Worm (Caenorhabditis elegans) whole organism, L3 larva: ENCODE measurements around the gene scl-3.

Experiments
- ZK546.5 ChIP-seq: sonication (generic microtip); optimal IDR thresholded peaks from 2 replicates; lab custom pipeline; 2017; ENCODE audit warnings: missing biosample characterization, missing genetic modification characterization
- ama-1 ChIP-seq: fragments of 150-350 bp; optimal IDR thresholded peaks from 2 replicates; lab custom pipeline; 2018
- ceh-82 ChIP-seq: fragments of 150-350 bp; optimal IDR thresholded peaks from 2 replicates; lab custom pipeline; 2014; ENCODE audit warnings: missing biosample characterization, missing genetic modification characterization
- ceh-9 ChIP-seq: sonication (generic microtip); optimal IDR thresholded peaks from 2 replicates; lab custom pipeline; 2018; ENCODE audit warnings: missing biosample characterization, missing genetic modification characterization
- daf-12 ChIP-seq: fragments of 150-350 bp; optimal IDR thresholded peaks from 2 replicates; lab custom pipeline; 2014; ENCODE audit warnings: missing biosample characterization, missing genetic modification reagents, missing genetic modification characterization
- egl-5 ChIP-seq: fragments of 150-350 bp; optimal IDR thresholded peaks from 2 replicates; lab custom pipeline; 2017; ENCODE audit warnings: missing biosample characterization, missing genetic modification reagents, missing genetic modification characterization, inconsistent platforms
- elt-2 ChIP-seq: sonication (generic microtip); optimal IDR thresholded peaks from 2 replicates; lab custom pipeline; 2016; ENCODE audit warnings: missing genetic modification reagents, mild to moderate bottlenecking, missing genetic modification characterization, missing compliant biosample characterization
- elt-3 ChIP-seq, 3 experiments: fragments of 150-350 bp in 1 of 3; sonication (generic microtip) in 2 of 3; optimal IDR thresholded peaks; 2 replicates in 2 of 3; 4 replicates in 1 of 3; lab custom pipeline; 2014 to 2017; ENCODE audit warnings: missing biosample characterization in 3 of 3, missing genetic modification characterization in 3 of 3
- eor-1 ChIP-seq, 2 experiments: fragments of 150-350 bp; optimal IDR thresholded peaks; 2 replicates each; lab custom pipeline; 2014 to 2018; ENCODE audit warnings: missing biosample characterization in 2 of 2, missing genetic modification characterization in 2 of 2
- fkh-10 ChIP-seq: sonication (generic microtip); optimal IDR thresholded peaks from 2 replicates; lab custom pipeline; 2017; ENCODE audit warnings: missing biosample characterization, missing genetic modification reagents, missing genetic modification characterization
- fkh-2 ChIP-seq: fragments of 150-350 bp; optimal IDR thresholded peaks from 2 replicates; lab custom pipeline; 2014; ENCODE audit warnings: missing biosample characterization, missing genetic modification reagents, missing genetic modification characterization
- fos-1 ChIP-seq: fragments of 150-350 bp; optimal IDR thresholded peaks from 2 replicates; lab custom pipeline; 2014; ENCODE audit warnings: missing biosample characterization, missing genetic modification characterization
- hmg-11 ChIP-seq: sonication (generic microtip); optimal IDR thresholded peaks from 2 replicates; lab custom pipeline; 2016; ENCODE audit warnings: missing genetic modification characterization, missing compliant biosample characterization
- jun-1 ChIP-seq: fragments of 150-350 bp; optimal IDR thresholded peaks from 2 replicates; lab custom pipeline; 2014; ENCODE audit warnings: missing biosample characterization, missing genetic modification reagents, missing genetic modification characterization
- lin-15B ChIP-seq: fragments of 150-350 bp; optimal IDR thresholded peaks from 2 replicates; lab custom pipeline; 2014; ENCODE audit warnings: missing biosample characterization, missing genetic modification characterization
- lsy-12 ChIP-seq: sonication (generic microtip); optimal IDR thresholded peaks from 2 replicates; lab custom pipeline; 2016; ENCODE audit warnings: mild to moderate bottlenecking, missing genetic modification characterization, missing compliant biosample characterization
- nfya-1 ChIP-seq: sonication (generic microtip); optimal IDR thresholded peaks from 2 replicates; lab custom pipeline; 2017; ENCODE audit warnings: missing genetic modification characterization, mild to moderate bottlenecking, missing compliant biosample characterization, antibody characterized with exemption, moderate library complexity; ENCODE audit not compliant: insufficient read depth
- nhr-11 ChIP-seq: fragments of 150-350 bp; optimal IDR thresholded peaks from 2 replicates; lab custom pipeline; 2014; ENCODE audit warnings: missing biosample characterization, missing genetic modification characterization
- nhr-12 ChIP-seq: fragments of 150-350 bp; optimal IDR thresholded peaks from 2 replicates; lab custom pipeline; 2014; ENCODE audit warnings: missing biosample characterization, missing genetic modification characterization
- nhr-237 ChIP-seq: fragments of 150-350 bp; optimal IDR thresholded peaks from 2 replicates; lab custom pipeline; 2014; ENCODE audit warnings: missing biosample characterization, missing genetic modification characterization
- nhr-25 ChIP-seq: sonication (generic microtip); optimal IDR thresholded peaks from 2 replicates; lab custom pipeline; 2017; ENCODE audit warnings: missing biosample characterization, missing genetic modification characterization
- nhr-43 ChIP-seq: sonication (generic microtip); optimal IDR thresholded peaks from 2 replicates; lab custom pipeline; 2016; ENCODE audit warnings: mild to moderate bottlenecking, missing genetic modification characterization, missing compliant biosample characterization; ENCODE audit not compliant: poor library complexity, severe bottlenecking
- nhr-67 ChIP-seq: fragments of 150-350 bp; optimal IDR thresholded peaks from 2 replicates; lab custom pipeline; 2014; ENCODE audit warnings: missing biosample characterization, missing genetic modification characterization
- nhr-76 ChIP-seq: fragments of 150-350 bp; sonication (generic microtip); optimal IDR thresholded peaks from 5 replicates; lab custom pipeline; 2014; ENCODE audit warnings: missing biosample characterization, missing genetic modification characterization
- nhr-77 ChIP-seq: fragments of 150-350 bp; optimal IDR thresholded peaks from 2 replicates; lab custom pipeline; 2014; ENCODE audit warnings: missing biosample characterization, missing genetic modification characterization
- pha-4 ChIP-seq: fragments of 150-350 bp; optimal IDR thresholded peaks from 2 replicates; lab custom pipeline; 2014; ENCODE audit warnings: missing biosample characterization, missing genetic modification reagents, missing genetic modification characterization
- pqm-1 ChIP-seq: fragments of 150-350 bp; optimal IDR thresholded peaks from 2 replicates; lab custom pipeline; 2017; ENCODE audit warnings: missing biosample characterization, missing genetic modification characterization, inconsistent platforms
- sea-2 ChIP-seq: fragments of 150-350 bp; sonication (generic microtip); optimal IDR thresholded peaks from 4 replicates; lab custom pipeline; 2014; ENCODE audit warnings: missing biosample characterization, missing genetic modification reagents, missing genetic modification characterization
- tbx-2 ChIP-seq: sonication (generic microtip); optimal IDR thresholded peaks from 2 replicates; lab custom pipeline; 2016; ENCODE audit warnings: mild to moderate bottlenecking, missing genetic modification characterization, missing compliant biosample characterization
- unc-39 ChIP-seq: sonication (generic microtip); optimal IDR thresholded peaks from 4 replicates; lab custom pipeline; 2017; ENCODE audit warnings: missing biosample characterization, missing genetic modification characterization
- unc-62 ChIP-seq: fragments of 150-350 bp; sonication (generic microtip); optimal IDR thresholded peaks from 4 replicates; lab custom pipeline; 2014; ENCODE audit warnings: missing biosample characterization, missing genetic modification reagents, missing genetic modification characterization
- ztf-11 ChIP-seq: fragments of 150-350 bp; optimal IDR thresholded peaks from 2 replicates; lab custom pipeline; 2014; ENCODE audit warnings: missing biosample characterization, missing genetic modification characterization
- ztf-4 ChIP-seq: fragments of 150-350 bp; optimal IDR thresholded peaks from 2 replicates; lab custom pipeline; 2014; ENCODE audit warnings: missing biosample characterization, missing genetic modification characterization

Gene scl-3

ce11 chrIV:13082836-13083763 is 23.7 kb downstream of the scl-3 start:
- TF ChIP-seq ztf-4 (tag; lab: Kevin White, UChicago) (peak; percentile 55), lin-15B (tag; lab: Kevin White, UChicago) (no peak), lsy-12 (tag; lab: Kevin White, UChicago) (peak; percentile 45), nhr-237 (tag; lab: Kevin White, UChicago) (no peak), pha-4 (tag; lab: Kevin White, UChicago) (peak; percentile 24), nhr-25 (tag; lab: Kevin White, UChicago) (peak; percentile 3), nhr-43 (tag; lab: Kevin White, UChicago) (peak; percentile 82), ama-1 (lab: Kevin White, UChicago) (peak; percentile 86), elt-3 (tag; optimal IDR thresholded peaks at IDR 0.05; lab: Kevin White, UChicago) (peak in 1 of 3 experiments; percentile 38), nhr-11 (tag; lab: Kevin White, UChicago) (no peak)

ce11 chrIV:13085675-13086074 is 26.3 kb downstream of the scl-3 start:
- TF ChIP-seq elt-3 (tag; optimal IDR thresholded peaks at IDR 0.05; lab: Kevin White, UChicago) (no peak), pha-4 (tag; lab: Kevin White, UChicago) (peak; percentile 17), ztf-11 (no peak)
- TF ChIP-seq, all 47 proteins: peak for 1

- TF ChIP-seq nhr-11 (tag; lab: Kevin White, UChicago) (no peak), fos-1 (tag; lab: Kevin White, UChicago) (no peak), nhr-12 (no peak), jun-1 (tag; lab: Kevin White, UChicago) (no peak), unc-62 (GFP tag; lab: Kevin White, UChicago) (no peak), nhr-77 (tag; lab: Kevin White, UChicago) (no peak), hmg-11 (no peak), ZK546.5 (tag; lab: Kevin White, UChicago) (no peak), lsy-12 (tag; lab: Kevin White, UChicago) (no peak), fkh-2 (tag; lab: Kevin White, UChicago) (no peak), fkh-10 (no peak), ztf-11 (no peak), unc-39 (no peak), sea-2 (GFP tag; lab: Kevin White, UChicago) (no peak), elt-2 (tag; lab: Kevin White, UChicago) (no peak), daf-12 (tag; lab: Kevin White, UChicago) (no peak), nhr-67 (tag; lab: Kevin White, UChicago) (no peak), nhr-237 (tag; lab: Kevin White, UChicago) (no peak), pqm-1 (tag; lab: Kevin White, UChicago) (no peak)
These were observed 27.3 kb downstream of the scl-3 start, which contains the start of gene spin-2 for ce11 chrIV:13086705-13087104. TSS of gene spin-2 (plus strand) at chrIV:13087005.

ce11 chrIV:13089671-13090242 is 30.4 kb downstream of the scl-3 start:
- TF ChIP-seq ZK546.5 (tag; lab: Kevin White, UChicago) = no peak
- no peak for TF ChIP-seq egl-5
- TF ChIP-seq ztf-11 = no peak
- no peak for TF ChIP-seq hmg-11
- no peak for TF ChIP-seq ama-1 (lab: Kevin White, UChicago)
- TF ChIP-seq lsy-12 (tag; lab: Kevin White, UChicago) = no peak
- no peak for TF ChIP-seq nfya-1 (tag; lab: Kevin White, UChicago)
- TF ChIP-seq ceh-82 = no peak
- TF ChIP-seq elt-2 (tag; lab: Kevin White, UChicago) = no peak
- TF ChIP-seq elt-3 (tag; optimal IDR thresholded peaks at IDR 0.05; lab: Kevin White, UChicago) = no peak
- TF ChIP-seq lin-15B (tag; lab: Kevin White, UChicago) = no peak
- no peak for TF ChIP-seq eor-1 (tag; optimal IDR thresholded peaks at IDR 0.05; lab: Kevin White, UChicago)
- no peak for TF ChIP-seq ceh-9 (tag; lab: Kevin White, UChicago)
- no peak for TF ChIP-seq sea-2 (GFP tag; lab: Kevin White, UChicago)
- no peak for TF ChIP-seq fkh-10
- no peak for TF ChIP-seq nhr-76 (tag; lab: Kevin White, UChicago)
- TF ChIP-seq tbx-2 (tag; lab: Kevin White, UChicago) = no peak
